Worm (Caenorhabditis elegans) whole organism, L3 larva: ENCODE data around the gene C17G1.2.

Experiments used
- elt-2 ChIP-seq: sonication (generic microtip); optimal IDR thresholded peaks from 2 replicates; lab custom pipeline; 2016; ENCODE audit warnings: missing genetic modification reagents, mild to moderate bottlenecking, missing genetic modification characterization, missing compliant biosample characterization
- mdl-1 ChIP-seq: fragments of 150-350 bp; optimal IDR thresholded peaks from 2 replicates; lab custom pipeline; 2014; ENCODE audit warnings: missing biosample characterization, missing genetic modification characterization
- pqm-1 ChIP-seq: fragments of 150-350 bp; optimal IDR thresholded peaks from 2 replicates; lab custom pipeline; 2017; ENCODE audit warnings: missing biosample characterization, missing genetic modification characterization, inconsistent platforms

DNA sequence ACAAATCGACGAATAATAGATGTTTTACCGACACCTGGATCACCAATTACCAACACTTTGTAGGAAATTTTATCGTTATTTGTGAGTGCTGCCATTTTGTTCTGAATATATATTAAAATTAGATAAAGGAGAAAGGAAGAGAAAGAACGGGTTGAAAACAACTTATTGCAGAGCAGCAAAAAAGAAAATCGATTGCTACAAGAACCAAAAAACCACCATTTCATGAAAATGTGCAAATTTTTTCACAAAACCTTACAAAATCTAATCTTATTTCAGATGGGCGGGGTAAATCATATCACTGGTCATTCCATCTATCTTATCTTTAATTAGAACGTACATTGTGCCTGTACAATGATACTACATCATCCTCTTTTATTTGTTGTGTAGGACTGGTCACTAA, 39.2 kb upstream of the C17G1.2 start, which contains the start of gene glo-1:
- TF ChIP-seq elt-2 (tag; lab: Kevin White, UChicago): no peak
- no peak for TF ChIP-seq pqm-1
- TF ChIP-seq mdl-1: no peak
